Worm (Caenorhabditis elegans) whole organism, young adult: Measurements from ENCODE around the gene thoc-7.

Source experiments
- F52B5.7 ChIP-seq: sonication (generic microtip); optimal IDR thresholded peaks from 2 replicates; lab custom pipeline; 2016; ENCODE audit warnings: mild to moderate bottlenecking, missing genetic modification characterization, missing compliant biosample characterization
- T07F8.4 ChIP-seq: sonication (generic microtip); optimal IDR thresholded peaks from 2 replicates; lab custom pipeline; 2016; ENCODE audit warnings: mild to moderate bottlenecking, missing genetic modification characterization, moderate library complexity, missing compliant biosample characterization
- T26A5.8 ChIP-seq: sonication (generic microtip); optimal IDR thresholded peaks from 2 replicates; lab custom pipeline; 2016; ENCODE audit warnings: missing genetic modification characterization, missing compliant biosample characterization
- ZK185.1 ChIP-seq: sonication (generic microtip); optimal IDR thresholded peaks from 2 replicates; lab custom pipeline; 2016; ENCODE audit warnings: mild to moderate bottlenecking, missing genetic modification characterization, missing compliant biosample characterization; ENCODE audit not compliant: poor library complexity, severe bottlenecking
- atf-7 ChIP-seq: sonication (generic microtip); optimal IDR thresholded peaks from 2 replicates; lab custom pipeline; 2017; ENCODE audit warnings: mild to moderate bottlenecking, missing genetic modification characterization, missing compliant biosample characterization
- attf-3 ChIP-seq: fragments of 200-800 bp; sonication (Bioruptor generic); conservative IDR thresholded peaks from 2 replicates; pipeline ENCODE4 v1.3.6; 2022; ENCODE audit warnings: missing genetic modification reagents, missing genetic modification characterization, missing compliant biosample characterization
- attf-6 ChIP-seq: fragments of 200-800 bp; sonication (Bioruptor generic); IDR thresholded peaks from 2 replicates; pipeline ENCODE4 v1.3.6; 2022; ENCODE audit warnings: missing genetic modification reagents, missing genetic modification characterization, missing compliant biosample characterization
- cebp-1 ChIP-seq, 2 experiments: fragments of 200-800 bp in 1 of 2; sonication (Bioruptor generic) in 1 of 2; sonication (generic microtip) in 1 of 2; IDR thresholded peaks in 1 of 2; optimal IDR thresholded peaks in 1 of 2; 2 replicates each; pipeline versions ENCODE4 v1.3.6 to Lab custom; 2017 to 2022; ENCODE audit warnings: missing compliant biosample characterization in 2 of 2, missing genetic modification characterization in 2 of 2, mild to moderate bottlenecking in 1 of 2, missing genetic modification reagents in 1 of 2, moderate library complexity in 1 of 2
- cebp-2 ChIP-seq: fragments of 200-800 bp; sonication (Bioruptor generic); IDR thresholded peaks from 2 replicates; pipeline ENCODE4 v1.3.6; 2022; ENCODE audit warnings: missing genetic modification characterization, missing compliant biosample characterization
- ceh-27 ChIP-seq: fragments of 200-800 bp; sonication (Bioruptor generic); optimal IDR thresholded peaks from 2 replicates; lab custom pipeline; 2018; ENCODE audit warnings: mild to moderate bottlenecking, missing genetic modification characterization, moderate library complexity, missing compliant biosample characterization
- ceh-58 ChIP-seq: fragments of 200-800 bp; sonication (Bioruptor generic); IDR thresholded peaks from 2 replicates; pipeline ENCODE4 v1.3.6; 2022; ENCODE audit warnings: missing genetic modification characterization, missing compliant biosample characterization
- die-1 ChIP-seq: sonication (generic microtip); optimal IDR thresholded peaks from 2 replicates; lab custom pipeline; 2016; ENCODE audit warnings: missing genotype, mild to moderate bottlenecking, missing genetic modification characterization, missing compliant biosample characterization
- egrh-3 ChIP-seq: fragments of 200-800 bp; sonication (Bioruptor generic); IDR thresholded peaks from 2 replicates; pipeline ENCODE4 v1.3.6; 2022; ENCODE audit warnings: missing genetic modification reagents, missing genetic modification characterization, missing compliant biosample characterization
- fkh-3 ChIP-seq: sonication (generic microtip); optimal IDR thresholded peaks from 2 replicates; lab custom pipeline; 2016; ENCODE audit warnings: mild to moderate bottlenecking, missing genetic modification characterization, missing compliant biosample characterization
- hsf-1 ChIP-seq: fragments of 200-800 bp; sonication (Bioruptor generic); IDR thresholded peaks from 2 replicates; pipeline ENCODE4 v1.3.6; 2022; ENCODE audit warnings: missing genetic modification reagents, missing genetic modification characterization, missing compliant biosample characterization
- madf-10 ChIP-seq: sonication (generic microtip); optimal IDR thresholded peaks from 2 replicates; lab custom pipeline; 2016; ENCODE audit warnings: mild to moderate bottlenecking, missing genetic modification characterization, missing compliant biosample characterization
- madf-8 ChIP-seq: fragments of 200-800 bp; sonication (Bioruptor generic); conservative IDR thresholded peaks from 2 replicates; pipeline ENCODE4 v1.3.6; 2022; ENCODE audit warnings: missing genetic modification reagents, missing genetic modification characterization, missing compliant biosample characterization
- mes-4 ChIP-seq: sonication (generic microtip); optimal IDR thresholded peaks from 2 replicates; lab custom pipeline; 2016; ENCODE audit warnings: missing genotype, missing genetic modification characterization, missing compliant biosample characterization
- mxl-1 ChIP-seq: sonication (generic microtip); optimal IDR thresholded peaks from 2 replicates; lab custom pipeline; 2016; ENCODE audit warnings: missing genetic modification characterization, missing compliant biosample characterization
- rcor-1 ChIP-seq: fragments of 200-800 bp; sonication (Bioruptor generic); IDR thresholded peaks from 2 replicates; pipeline ENCODE4 v1.3.6; 2022; ENCODE audit warnings: missing genetic modification reagents, missing genetic modification characterization, missing compliant biosample characterization
- repo-1 ChIP-seq: sonication (generic microtip); optimal IDR thresholded peaks from 2 replicates; lab custom pipeline; 2017; ENCODE audit warnings: mild to moderate bottlenecking, missing genetic modification characterization, missing compliant biosample characterization
- snpc-1.1 ChIP-seq: sonication (generic microtip); optimal IDR thresholded peaks from 2 replicates; lab custom pipeline; 2017; ENCODE audit warnings: missing genetic modification characterization, mild to moderate bottlenecking, missing compliant biosample characterization, antibody characterized with exemption, moderate library complexity, missing genotype, missing genetic modification reagents; ENCODE audit not compliant: insufficient read depth
- snpc-4 ChIP-seq, 5 experiments: fragments of 150-350 bp in 1 of 5; sonication (generic microtip) in 4 of 5; optimal IDR thresholded peaks; 2 replicates each; lab custom pipeline; 2014 to 2018; ENCODE audit warnings: missing genetic modification characterization in 5 of 5, missing biosample characterization in 3 of 5, antibody characterized with exemption in 2 of 5, mild to moderate bottlenecking in 2 of 5, missing compliant biosample characterization in 2 of 5, missing genotype in 2 of 5, moderate library complexity in 2 of 5, missing genetic modification reagents in 1 of 5
- ztf-28 ChIP-seq: fragments of 200-800 bp; sonication (Bioruptor generic); IDR thresholded peaks from 2 replicates; pipeline ENCODE4 v1.3.6; 2022; ENCODE audit warnings: missing genetic modification reagents, missing genetic modification characterization, missing compliant biosample characterization
- ztf-6 ChIP-seq: fragments of 200-800 bp; sonication (Bioruptor generic); IDR thresholded peaks from 2 replicates; pipeline ENCODE4 v1.3.6; 2022; ENCODE audit warnings: missing genetic modification reagents, missing genetic modification characterization, missing compliant biosample characterization

The thoc-7 gene

ce11 chrIV:13887408-13888163 is 5.1 kb downstream of the thoc-7 start, which contains the start of gene lin-66 (continued):
- TF ChIP-seq ceh-27 (GFP tag; lab: Kevin White, UChicago) (peak; percentile 93), T26A5.8 (no peak)

ce11 chrIV:13888164-13888518 is 5.6 kb downstream of the thoc-7 start:
- TF ChIP-seq die-1 (tag; lab: Kevin White, UChicago) (no peak), snpc-1.1 (tag; lab: Kevin White, UChicago) (no peak), cebp-2 (GFP tag; lab: Robert Waterston, UW) (0 out of 2 replicates have a peak, but pooled peaks have one; percentile 68)
- TF ChIP-seq, all 124 proteins: peak for 1

- TF ChIP-seq cebp-1 (GFP tag; IDR thresholded peaks at IDR 0.05; lab: Robert Waterston, UW) (no peak), cebp-1 (tag; optimal IDR thresholded peaks at IDR 0.05; lab: Kevin White, UChicago) (no peak), attf-3 (GFP tag; lab: Robert Waterston, UW) (no peak), T07F8.4 (tag; lab: Kevin White, UChicago) (no peak), fkh-3 (tag; lab: Kevin White, UChicago) (no peak), snpc-4 (GFP tag; optimal IDR thresholded peaks at IDR 0.05; lab: Kevin White, UChicago) (peak; percentile 36), snpc-4 (tag; optimal IDR thresholded peaks at IDR 0.05; lab: Kevin White, UChicago) (peak; percentile 88 to 95 (median 92)), repo-1 (tag; lab: Kevin White, UChicago) (no peak), snpc-1.1 (tag; lab: Kevin White, UChicago) (peak; percentile 75), ceh-58 (no peak)
Measured at ce11 chrIV:13893103-13893502, 10.6 kb downstream of the thoc-7 start.

ce11 chrIV:13902774-13903173 is 20.2 kb downstream of the thoc-7 start, which contains the start of gene Y37A1A.3:
TSS of gene Y37A1A.3 (minus strand) at chrIV:13902874.
- TF ChIP-seq ztf-6 (GFP tag; lab: Robert Waterston, UW) (no peak), mxl-1 (tag; lab: Kevin White, UChicago) (no peak), F52B5.7 (no peak), madf-10 (no peak), mes-4 (tag; lab: Kevin White, UChicago) (no peak), ztf-28 (no peak), hsf-1 (no peak)
- TF ChIP-seq, all 124 proteins: peak for 0

- TF ChIP-seq madf-8 (GFP tag; lab: Robert Waterston, UW): no peak
- no peak for TF ChIP-seq mes-4 (tag; lab: Kevin White, UChicago)
- TF ChIP-seq cebp-1 (GFP tag; IDR thresholded peaks at IDR 0.05; lab: Robert Waterston, UW): no peak
- no peak for TF ChIP-seq cebp-1 (tag; optimal IDR thresholded peaks at IDR 0.05; lab: Kevin White, UChicago)
- TF ChIP-seq atf-7 (tag; lab: Kevin White, UChicago): no peak
- TF ChIP-seq attf-6 (GFP tag; lab: Robert Waterston, UW): 0 out of 2 replicates have a peak, but pooled peaks have one; percentile 52
- no peak for TF ChIP-seq mxl-1 (tag; lab: Kevin White, UChicago)
- no peak for TF ChIP-seq rcor-1
- TF ChIP-seq ZK185.1 (tag; lab: Kevin White, UChicago): no peak
- TF ChIP-seq, all 124 proteins: peak for 1
Measured at ce11 chrIV:13906369-13906768, 23.8 kb downstream of the thoc-7 start.

- TF ChIP-seq egrh-3 (GFP tag; lab: Robert Waterston, UW): peak; percentile 97
- TF ChIP-seq, all 124 proteins: peak for 1; not testable (repeated sequence) for 123
Measured at ce11 chrIV:13910013-13910412, 27.5 kb downstream of the thoc-7 start.
